Fruit fly (Drosophila melanogaster): ENCODE data around the gene msi.

msi gene

DNA sequence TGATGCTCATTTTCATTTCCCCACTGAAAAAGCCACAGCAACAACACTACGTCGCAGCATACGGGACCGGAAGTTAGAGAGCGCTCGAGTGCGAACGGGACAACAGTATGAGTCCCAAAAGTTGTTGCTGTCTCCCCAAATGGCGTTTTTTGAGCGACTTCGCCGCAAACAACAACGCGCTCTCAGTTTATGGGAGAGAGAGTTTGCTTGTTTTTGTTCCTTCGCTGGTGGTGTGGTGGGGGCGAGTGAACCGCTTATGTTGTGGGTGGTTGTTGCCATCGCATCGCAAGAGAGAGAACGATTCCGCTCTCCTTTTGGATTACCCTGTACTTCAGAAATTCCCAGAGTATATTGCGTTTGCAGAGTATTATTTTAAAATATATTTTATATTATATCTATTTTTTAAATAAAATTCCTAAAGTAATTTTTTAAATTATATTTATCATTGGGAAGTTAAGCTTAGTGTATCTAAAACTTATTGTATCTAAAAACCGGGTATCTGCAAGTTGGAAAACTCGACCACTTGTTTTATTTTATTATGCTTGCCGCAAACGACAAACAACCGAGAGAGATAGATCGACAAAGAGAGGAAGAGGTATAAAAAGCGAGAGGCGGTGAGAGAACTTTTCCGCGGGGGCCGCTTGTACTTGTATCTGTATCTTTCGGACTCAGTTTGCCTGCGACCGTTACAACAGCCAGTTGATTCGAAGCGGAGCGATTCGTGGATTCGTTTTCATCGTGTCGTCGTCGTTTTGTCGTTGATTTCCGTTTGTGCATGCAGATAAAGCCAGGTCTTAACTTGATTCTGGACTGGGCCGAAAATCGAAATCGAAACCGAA, at the start of gene msi:
TSS of gene msi (plus strand) at position 669 of the 839 bp plus-strand sequence.
- peak; percentile 86 for TF ChIP-seq CG17801 (GFP tag; optimal IDR thresholded peaks at IDR 0.05; ENCODE audit: partially characterized antibody)

DNA sequence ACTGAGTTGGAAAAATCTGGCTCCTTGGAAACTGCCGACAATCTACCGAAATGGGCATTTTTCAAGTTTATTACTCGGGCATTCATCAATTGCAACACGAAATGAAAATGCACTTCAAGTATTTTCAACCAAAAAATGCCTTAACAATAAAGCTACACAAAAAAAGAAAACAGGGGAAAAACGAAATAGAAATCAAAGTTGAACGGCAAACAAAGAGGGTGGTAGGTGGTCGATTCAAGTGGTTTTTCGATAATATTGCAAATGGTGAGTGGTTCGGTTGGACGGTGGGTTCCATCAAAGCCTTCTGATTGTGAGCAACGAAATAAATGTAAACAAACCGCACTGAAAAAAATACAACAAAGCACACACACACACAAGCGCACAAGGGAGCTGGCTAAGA, 49.8 kb upstream of the msi start:
- TF ChIP-seq CG17801 (GFP tag; optimal IDR thresholded peaks at IDR 0.05; ENCODE audit: partially characterized antibody) = no peak

DNA sequence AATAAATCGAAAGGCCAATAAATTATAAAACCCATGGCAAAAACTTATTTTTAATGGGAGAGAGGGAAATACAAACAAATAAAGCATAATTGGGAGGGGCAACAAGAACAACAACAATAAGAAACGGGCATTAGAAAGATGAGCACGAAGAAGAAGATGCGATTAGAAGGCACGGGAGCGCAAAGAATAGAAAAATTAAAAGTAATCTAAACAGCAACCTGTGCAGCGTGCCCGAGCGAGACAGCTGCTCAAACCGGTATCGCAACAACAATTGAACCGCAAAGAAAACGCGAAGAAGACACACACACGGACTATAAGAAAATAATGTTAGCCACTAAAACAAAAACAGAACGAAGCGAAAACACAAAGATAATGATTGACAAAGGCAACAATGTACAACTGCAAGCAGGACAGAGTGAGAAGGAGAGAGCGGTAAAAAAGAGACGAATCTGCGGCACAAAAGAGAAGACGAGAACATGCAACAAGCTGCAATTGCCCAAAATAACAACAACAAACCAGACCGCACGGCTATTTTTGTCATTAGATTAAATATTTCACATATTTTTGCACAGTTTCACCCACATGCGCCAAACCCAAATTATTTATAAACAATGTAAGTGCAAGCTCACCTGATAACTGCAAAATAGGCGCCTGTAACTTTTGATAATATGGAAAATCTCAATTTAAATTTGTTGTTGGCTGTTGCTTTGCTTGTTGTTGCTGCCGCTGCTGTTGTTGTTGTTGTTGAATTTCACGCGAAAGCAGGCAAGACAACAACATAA, 43.9 kb upstream of the msi start:
- no peak for TF ChIP-seq CG17801 (GFP tag; optimal IDR thresholded peaks at IDR 0.05; ENCODE audit: partially characterized antibody)

DNA sequence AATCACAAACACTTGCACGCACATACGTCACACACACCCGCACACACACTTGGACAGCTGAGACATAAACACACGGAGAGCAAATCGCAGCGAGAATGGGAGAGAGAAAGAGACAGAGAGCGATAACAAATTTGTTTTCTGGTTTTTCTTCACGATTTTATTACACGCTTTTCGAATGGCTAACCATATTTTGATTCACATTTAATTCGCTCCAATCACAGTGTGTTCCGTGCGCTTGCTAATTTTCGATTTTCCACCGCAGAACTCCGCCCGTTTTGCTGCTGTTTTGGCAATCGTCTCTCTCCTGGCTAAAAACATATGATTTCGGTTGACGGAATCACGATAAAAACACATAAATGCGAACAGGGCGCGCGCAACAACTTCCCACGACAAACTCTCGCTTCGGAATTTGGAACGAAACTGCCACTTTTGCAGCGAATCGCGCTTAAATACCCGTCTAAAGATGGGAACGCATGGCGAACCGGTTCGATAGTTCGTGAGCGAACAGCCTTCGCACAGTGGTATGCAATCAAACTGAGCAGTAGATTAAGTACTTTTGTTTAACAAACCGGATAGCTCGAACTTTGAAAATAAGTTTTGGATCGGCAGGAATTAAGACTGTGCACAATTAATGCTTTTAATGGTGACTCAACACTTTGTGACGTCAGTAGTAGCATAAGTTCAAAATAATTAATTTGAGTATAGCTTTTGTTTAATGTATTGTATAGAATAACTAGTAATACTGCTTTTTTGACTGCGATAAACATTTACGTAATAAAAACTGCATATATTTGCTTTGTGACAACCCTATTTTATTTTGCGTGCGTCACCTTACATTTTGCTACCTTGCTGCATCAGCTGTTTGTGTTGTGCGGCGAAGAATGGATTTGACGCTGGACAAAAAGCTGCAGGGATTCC, 43.0 kb upstream of the msi start, which contains the start of the genes Fur1 and Vps33B:
TSS of gene Fur1 (minus strand) at position 424 of the 918 bp plus-strand sequence.
TSS of gene Vps33B (plus strand) at position 856 of the 918 bp plus-strand sequence.
- TF ChIP-seq CG17801 (GFP tag; optimal IDR thresholded peaks at IDR 0.05; ENCODE audit: partially characterized antibody) = peak; percentile 95

DNA sequence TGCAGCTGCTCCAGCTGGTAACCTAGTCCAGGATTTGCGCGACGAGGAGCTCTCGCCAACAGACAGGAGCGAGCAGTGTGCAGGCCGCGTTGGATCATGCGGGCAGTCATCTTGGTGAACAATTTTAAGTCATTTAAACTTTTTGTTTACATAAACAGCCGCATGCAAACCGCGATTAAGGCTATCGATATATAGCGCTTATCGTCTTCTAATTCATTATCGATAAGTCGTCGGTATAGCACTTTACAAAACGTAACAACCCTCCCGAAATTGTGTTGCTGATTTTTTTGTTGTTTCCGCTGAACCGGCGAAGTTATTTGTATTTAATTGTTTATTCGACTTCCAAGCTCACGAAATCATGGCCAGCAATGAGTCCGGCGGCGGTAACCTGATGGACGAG, 39.2 kb upstream of the msi start, which contains the start of the genes CG4553 and MED28:
TSS of gene CG4553 (minus strand) at position 172 of the 400 bp plus-strand sequence.
TSS of gene MED28 (plus strand) at position 260 of the 400 bp plus-strand sequence.
- TF ChIP-seq CG17801 (GFP tag; optimal IDR thresholded peaks at IDR 0.05; ENCODE audit: partially characterized antibody) = peak; percentile 24

DNA sequence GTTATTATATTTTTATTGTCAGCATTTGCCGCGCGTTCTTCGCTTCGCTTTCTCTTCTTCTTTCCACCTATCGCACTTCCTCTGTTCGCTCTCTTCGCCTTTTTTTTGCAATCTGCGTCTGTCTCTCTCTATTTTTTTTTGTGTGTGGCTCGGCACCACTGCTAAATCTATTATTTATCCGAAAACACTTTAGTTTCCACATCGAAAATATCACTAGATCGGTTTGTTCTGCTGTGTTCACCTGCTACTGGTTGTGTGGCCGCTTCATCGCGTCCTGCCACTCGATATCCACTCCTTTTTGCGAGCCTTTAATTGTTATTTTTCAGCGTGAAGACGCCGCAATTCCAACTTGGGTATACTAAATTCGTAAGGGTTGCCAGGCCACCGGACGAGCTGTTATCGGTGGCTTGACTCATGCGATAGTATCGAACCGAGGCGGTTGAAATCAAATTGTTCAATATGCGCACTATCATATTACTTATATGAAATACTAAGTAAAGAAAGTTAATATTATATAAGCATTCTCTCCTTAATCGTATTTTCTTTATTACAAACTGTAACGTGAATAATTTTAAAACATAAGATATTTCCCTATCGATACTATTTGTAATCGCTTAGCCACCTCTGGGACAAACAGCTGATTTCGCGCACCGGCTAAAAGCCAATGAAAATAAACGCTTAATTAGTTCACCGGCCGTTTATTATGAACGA, 33.3 kb upstream of the msi start, which contains the start of the genes XNP, CG42488 and CG5116:
TSS of gene XNP (minus strand) at position 372 of the 711 bp plus-strand sequence.
TSS of gene CG42488 (plus strand) at position 636 of the 711 bp plus-strand sequence.
TSS of gene CG5116 (plus strand) at position 636 of the 711 bp plus-strand sequence.
- peak; percentile 63 for TF ChIP-seq CG17801 (GFP tag; optimal IDR thresholded peaks at IDR 0.05; ENCODE audit: partially characterized antibody)

DNA sequence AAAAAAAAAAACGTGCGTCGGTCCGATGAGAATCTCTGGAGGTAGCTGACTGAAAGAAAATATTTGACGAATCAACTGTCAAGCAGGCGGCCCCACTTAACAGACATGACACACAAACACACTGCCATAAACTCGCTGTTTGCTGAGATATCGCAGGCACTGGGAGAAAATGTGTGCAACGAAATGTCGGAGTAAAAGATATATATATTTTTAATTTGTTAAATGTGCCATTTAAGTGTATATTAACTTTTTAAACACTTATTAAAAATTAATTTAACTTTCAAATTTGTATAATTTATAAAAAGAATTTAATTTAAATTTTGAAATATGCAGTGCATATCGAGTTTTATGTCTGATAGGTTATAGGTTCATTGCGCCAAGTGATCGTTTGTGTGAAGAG, 26.8 kb upstream of the msi start:
- peak; percentile 17 for TF ChIP-seq CG17801 (GFP tag; optimal IDR thresholded peaks at IDR 0.05; ENCODE audit: partially characterized antibody)

DNA sequence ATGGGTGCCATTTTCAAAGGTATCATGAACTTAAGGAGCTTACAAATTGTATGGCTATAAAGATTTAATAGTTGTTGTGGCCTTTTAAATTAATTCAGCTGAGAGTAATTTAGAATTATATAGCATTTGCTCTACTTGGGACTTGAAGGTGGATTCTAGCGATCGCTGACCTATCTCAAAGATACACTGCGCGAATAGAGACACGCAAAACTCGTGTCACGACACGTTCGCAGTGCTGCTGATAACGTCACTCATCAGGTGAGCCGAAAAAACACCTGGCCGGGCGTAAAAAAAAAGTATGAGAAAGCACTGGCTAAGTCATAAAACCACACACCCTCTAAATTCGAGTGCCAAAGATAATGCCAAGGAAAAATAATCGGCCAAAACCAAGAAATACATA, 26.2 kb upstream of the msi start:
- no peak for TF ChIP-seq CG17801 (GFP tag; optimal IDR thresholded peaks at IDR 0.05; ENCODE audit: partially characterized antibody)

DNA sequence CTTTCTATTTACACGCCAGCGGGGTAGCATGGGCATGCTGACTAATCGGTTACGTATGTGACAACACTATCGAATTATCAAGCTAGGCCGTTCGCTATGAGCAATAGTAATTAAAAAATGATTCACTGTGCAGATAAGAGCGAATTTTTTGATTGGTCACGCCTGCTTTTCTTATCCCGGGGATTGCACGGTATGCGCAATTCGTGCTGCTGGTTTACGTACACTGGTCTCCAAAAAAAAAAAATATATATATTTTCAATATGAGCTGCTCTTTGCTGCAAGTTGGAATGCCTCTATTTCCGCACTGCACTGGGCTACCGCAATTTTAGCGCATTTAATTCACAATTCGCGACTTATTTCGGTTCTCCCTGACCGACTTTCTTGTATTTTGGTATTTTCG, 25.5 kb upstream of the msi start:
- no peak for TF ChIP-seq CG17801 (GFP tag; optimal IDR thresholded peaks at IDR 0.05; ENCODE audit: partially characterized antibody)

DNA sequence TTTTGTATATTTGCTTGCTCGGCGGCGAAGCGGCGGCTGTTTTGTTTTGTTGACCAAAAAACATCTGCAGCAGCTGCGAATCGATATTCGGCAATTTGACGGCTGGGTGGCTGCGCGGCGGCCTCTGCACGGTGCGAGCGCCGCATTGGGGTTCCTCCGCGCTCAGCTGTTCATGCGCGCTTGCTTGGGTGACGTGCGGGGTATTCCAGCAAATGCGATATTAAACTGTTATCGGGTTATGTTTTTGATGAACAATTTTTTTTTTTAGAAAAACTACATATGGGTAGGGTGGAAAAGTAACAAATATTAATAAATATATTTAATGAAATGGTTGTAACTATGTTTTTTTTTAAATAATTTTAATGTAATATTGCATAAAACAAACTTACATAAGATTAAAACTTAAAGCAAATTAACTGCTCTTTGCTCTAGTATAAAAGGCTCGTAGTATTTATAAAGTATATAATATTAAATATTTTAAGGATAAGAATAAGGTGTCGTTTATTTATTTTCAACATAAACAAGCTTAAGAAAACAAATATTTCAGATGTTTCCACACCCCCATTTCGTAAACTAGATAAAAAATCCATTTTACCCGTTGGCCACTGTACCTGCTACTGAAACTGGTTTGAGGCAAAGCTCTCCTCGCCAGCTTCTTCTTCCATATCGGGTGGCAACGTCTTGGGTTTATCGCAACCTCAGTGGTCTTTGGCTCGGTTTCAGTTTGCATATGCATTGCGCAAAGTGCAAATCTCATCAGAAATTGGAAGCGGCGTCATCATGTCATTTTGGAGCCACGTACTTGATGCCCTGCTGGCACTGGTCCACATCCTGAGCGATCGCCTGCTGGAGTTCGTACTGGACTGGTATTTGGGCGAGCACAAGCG, 24.9 kb upstream of the msi start, which contains the start of the genes Gnpat and CG5112:
TSS of gene Gnpat (minus strand) at position 159 of the 887 bp plus-strand sequence.
TSS of gene CG5112 (plus strand) at position 683 of the 887 bp plus-strand sequence.
- TF ChIP-seq CG17801 (GFP tag; optimal IDR thresholded peaks at IDR 0.05; ENCODE audit: partially characterized antibody) = peak; percentile 54

DNA sequence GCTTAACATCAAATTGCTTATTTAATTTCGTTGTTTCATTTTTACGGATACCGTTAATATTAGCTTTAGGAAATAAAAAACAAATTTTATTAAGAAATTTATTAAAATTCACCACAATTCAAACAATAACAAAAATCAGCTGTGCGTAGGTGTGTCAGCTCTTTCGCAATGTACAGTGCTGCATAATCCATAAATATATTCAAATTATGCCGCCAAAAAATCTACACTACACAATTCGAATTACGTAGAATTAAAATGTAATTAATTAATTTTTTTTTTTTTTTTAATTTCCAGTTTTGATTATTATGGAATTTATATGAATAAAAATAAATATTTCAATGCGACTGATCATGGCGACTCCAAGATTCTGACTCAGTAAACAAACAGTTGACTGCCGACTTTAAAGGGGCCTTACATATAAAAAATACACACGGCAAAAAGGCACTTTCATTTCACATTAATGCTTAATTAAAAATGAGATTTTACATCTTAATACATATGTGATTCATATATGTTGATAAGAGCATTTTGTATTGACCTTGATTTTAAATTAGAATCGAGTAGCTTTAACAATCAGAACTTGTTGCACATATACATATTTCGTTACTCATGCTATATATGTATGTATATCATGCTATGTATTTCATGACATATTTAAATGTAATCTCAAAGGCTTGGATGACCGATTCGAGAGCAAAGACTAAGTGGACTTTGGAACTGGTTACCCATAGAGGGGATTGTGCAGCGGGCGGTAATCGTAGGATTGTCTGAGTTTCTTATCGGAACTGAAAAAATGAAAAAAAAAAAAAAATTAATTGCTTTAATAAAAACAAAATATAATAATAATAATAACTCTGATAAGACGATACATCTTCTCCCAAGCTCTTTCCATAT, 22.4 kb upstream of the msi start:
- TF ChIP-seq CG17801 (GFP tag; optimal IDR thresholded peaks at IDR 0.05; ENCODE audit: partially characterized antibody) = no peak

DNA sequence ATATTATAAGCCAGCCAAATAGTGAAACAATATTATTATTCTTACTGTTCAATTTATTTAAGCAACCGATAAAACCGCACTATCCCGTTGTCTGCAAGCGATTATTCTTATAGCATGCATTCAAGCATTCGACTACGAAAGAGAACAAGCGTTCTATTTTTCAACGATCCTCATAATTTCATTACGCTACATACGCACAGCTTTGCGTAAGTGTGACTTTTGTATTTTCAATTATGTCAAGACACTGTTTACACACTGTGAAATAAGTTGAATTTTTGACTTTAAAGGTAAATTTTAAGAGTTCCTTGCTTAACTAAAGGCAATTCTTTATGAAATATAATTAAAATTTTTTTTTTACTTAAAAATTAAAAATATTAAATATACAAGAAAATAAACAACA, 20.8 kb upstream of the msi start, which contains the start of gene CG33494:
TSS of gene CG33494 (minus strand) at position 90 of the 400 bp plus-strand sequence.
- no peak for TF ChIP-seq CG17801 (GFP tag; optimal IDR thresholded peaks at IDR 0.05; ENCODE audit: partially characterized antibody)
